Worm (Caenorhabditis elegans): ENCODE data around the gene cyp-25A4.

cyp-25A4 gene

DNA sequence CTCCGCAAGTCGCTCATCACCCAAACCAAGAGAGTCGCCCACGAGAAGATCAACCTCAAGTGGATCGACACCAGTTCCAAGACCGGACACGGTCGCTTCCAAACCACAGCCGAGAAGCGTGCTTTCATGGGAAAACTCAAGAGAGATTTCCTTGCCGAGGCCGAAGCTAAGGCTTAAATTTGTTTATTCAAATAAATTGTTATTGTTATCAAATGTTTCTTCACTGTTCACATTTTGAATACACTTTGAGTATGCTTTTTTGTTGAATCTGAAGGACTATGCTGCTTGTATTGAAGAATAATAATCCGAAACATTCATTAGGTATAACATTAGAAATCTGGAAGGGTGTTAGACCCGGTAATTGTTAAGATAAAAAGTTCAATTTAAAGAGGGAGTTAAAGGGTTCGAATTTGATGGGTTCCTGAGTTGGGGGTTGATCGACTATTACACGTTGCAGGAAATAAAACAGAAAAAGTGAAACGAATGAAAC, 17.5 kb upstream of the cyp-25A4 start (continued):
- peak in 1 of 2 experiments; percentile 1 for TF ChIP-seq mdl-1 (tag; optimal IDR thresholded peaks at IDR 0.05)
- TF ChIP-seq nhr-48 (tag; optimal IDR thresholded peaks at IDR 0.05): peak; percentile 16
- TF ChIP-seq R02D3.7 (tag; optimal IDR thresholded peaks at IDR 0.05): no peak
- peak; percentile 73 for TF ChIP-seq Y48G9A.11 (GFP tag; IDR thresholded peaks at IDR 0.05)
- TF ChIP-seq lsy-2 (tag; optimal IDR thresholded peaks at IDR 0.05): peak; percentile 53 to 54
- peak; percentile 55; the same call in 1 of the 2 replicates for TF ChIP-seq Y75B8A.6 (GFP tag; IDR thresholded peaks at IDR 0.05)
- peak; percentile 56 for TF ChIP-seq nhr-102 (tag; optimal IDR thresholded peaks at IDR 0.05)
- TF ChIP-seq pqm-1 (tag; optimal IDR thresholded peaks at IDR 0.05): no peak
- 0 out of 2 replicates have a peak, but pooled peaks have one; percentile 17 for TF ChIP-seq F44E2.7 (GFP tag; IDR thresholded peaks at IDR 0.05)
- peak; percentile 66; the same call in 1 of the 2 replicates for TF ChIP-seq arid-1 (GFP tag; conservative IDR thresholded peaks at IDR 0.05)
- no peak for TF ChIP-seq daf-12 (tag; optimal IDR thresholded peaks at IDR 0.05)
- peak; percentile 86 for TF ChIP-seq ama-1 (optimal IDR thresholded peaks at IDR 0.05)
- TF ChIP-seq mep-1 (tag; optimal IDR thresholded peaks at IDR 0.05): peak; percentile 88
- TF ChIP-seq unc-130 (GFP tag; optimal IDR thresholded peaks at IDR 0.05): peak; percentile 87
- TF ChIP-seq dmd-8 (GFP tag; IDR thresholded peaks at IDR 0.05): peak; percentile 4; the same call in 1 of the 2 replicates
- TF ChIP-seq T26A8.4 (GFP tag; IDR thresholded peaks at IDR 0.05): peak; percentile 59; the same call in 1 of the 2 replicates
- peak in 1 of 2 experiments; percentile 82; a peak in 1 of 4 replicates for TF ChIP-seq madf-5 (GFP tag; IDR thresholded peaks at IDR 0.05)
- TF ChIP-seq lin-38 (GFP tag; IDR thresholded peaks at IDR 0.05): peak; percentile 78
- TF ChIP-seq ceh-28 (tag; optimal IDR thresholded peaks at IDR 0.05): no peak
- no peak for TF ChIP-seq ztf-11 (tag; optimal IDR thresholded peaks at IDR 0.05)
- TF ChIP-seq cey-2 (tag; optimal IDR thresholded peaks at IDR 0.05; ENCODE audit: borderline replicate concordance, insufficient read depth): no peak
- no peak for TF ChIP-seq hlh-11 (tag; optimal IDR thresholded peaks at IDR 0.05)
- TF ChIP-seq madf-9 (GFP tag; conservative IDR thresholded peaks at IDR 0.05): peak; percentile 35; the same call in 1 of the 2 replicates
- TF ChIP-seq nhr-111 (GFP tag; optimal IDR thresholded peaks at IDR 0.05): no peak
- peak; percentile 37; the same call in 1 of the 2 replicates for TF ChIP-seq ctbp-1 (GFP tag; IDR thresholded peaks at IDR 0.05)
- TF ChIP-seq spr-3 (GFP tag; optimal IDR thresholded peaks at IDR 0.05): peak; percentile 54
- TF ChIP-seq nhr-77 (tag; optimal IDR thresholded peaks at IDR 0.05): peak; percentile 32
- peak; percentile 93 for TF ChIP-seq aha-1 (tag)
- peak in 1 of 2 experiments; percentile 18 for TF ChIP-seq daf-16 (GFP tag; optimal IDR thresholded peaks at IDR 0.05)
- TF ChIP-seq daf-16 (tag; optimal IDR thresholded peaks at IDR 0.05): peak; percentile 3
- TF ChIP-seq rbr-2 (tag; optimal IDR thresholded peaks at IDR 0.05): no peak
- TF ChIP-seq nhr-41 (GFP tag; IDR thresholded peaks at IDR 0.05): 0 out of 2 replicates have a peak, but pooled peaks have one; percentile 47
- 0 out of 2 replicates have a peak, but pooled peaks have one; percentile 20 for TF ChIP-seq php-3 (GFP tag; IDR thresholded peaks at IDR 0.05)

DNA sequence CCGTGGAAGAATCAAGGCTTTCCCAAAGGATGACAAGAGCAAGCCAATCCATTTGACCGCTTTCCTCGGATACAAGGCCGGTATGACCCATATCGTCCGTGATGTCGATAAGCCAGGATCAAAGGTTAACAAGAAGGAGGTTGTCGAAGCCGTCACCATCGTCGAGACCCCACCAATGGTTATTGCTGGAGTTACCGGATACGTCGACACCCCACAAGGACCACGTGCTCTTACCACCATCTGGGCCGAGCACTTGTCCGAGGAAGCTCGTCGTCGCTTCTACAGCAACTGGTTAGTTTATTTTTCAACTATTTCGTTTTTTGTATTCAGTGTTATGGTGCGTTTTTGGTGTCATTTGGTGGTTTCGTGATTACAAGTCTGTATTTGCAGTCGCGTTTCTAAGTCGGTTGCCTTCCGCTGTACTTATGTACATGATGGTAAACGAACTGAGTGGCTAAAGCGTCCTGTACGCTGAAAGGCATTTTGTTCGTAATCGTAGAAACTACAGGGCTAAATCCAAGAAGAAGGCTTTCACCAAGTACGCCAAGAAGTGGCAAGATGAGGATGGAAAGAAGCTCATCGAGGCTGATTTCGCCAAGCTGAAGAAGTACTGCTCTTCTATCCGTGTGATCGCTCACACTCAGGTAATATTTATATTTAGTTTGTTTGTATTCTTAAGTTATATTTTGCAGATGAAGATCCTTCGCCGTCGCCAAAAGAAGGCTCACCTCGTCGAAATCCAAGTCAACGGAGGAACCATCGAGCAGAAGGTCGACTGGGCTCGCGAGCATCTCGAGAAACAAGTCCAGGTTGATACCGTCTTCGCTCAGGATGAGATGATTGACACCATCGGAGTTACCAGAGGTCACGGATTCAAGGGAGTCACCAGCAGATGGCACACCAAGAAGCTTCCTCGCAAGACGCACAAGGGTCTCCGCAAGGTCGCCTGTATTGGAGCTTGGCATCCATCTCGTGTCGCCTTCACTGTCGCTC, 16.4 kb upstream of the cyp-25A4 start:
- TF ChIP-seq daf-19 (GFP tag; conservative IDR thresholded peaks at IDR 0.05) (peak; percentile 81; the same call in 1 of the 2 replicates), F26F4.8 (GFP tag; conservative IDR thresholded peaks at IDR 0.05) (no peak), lsy-2 (tag; optimal IDR thresholded peaks at IDR 0.05) (peak in 1 of 2 experiments; percentile 10), F44E2.7 (GFP tag; IDR thresholded peaks at IDR 0.05) (no peak), F10B5.3 (tag; optimal IDR thresholded peaks at IDR 0.05) (no peak), egl-43 (GFP tag; IDR thresholded peaks at IDR 0.05) (peak; percentile 25; the same call in 1 of the 2 replicates), lim-7 (GFP tag; IDR thresholded peaks at IDR 0.05) (peak; percentile 15; the same call in 1 of the 2 replicates), snpc-1.2 (GFP tag; IDR thresholded peaks at IDR 0.05) (peak; percentile 56), set-16 (GFP tag; IDR thresholded peaks at IDR 0.05) (peak; percentile 62)
